Worm (Caenorhabditis elegans) whole organism, young adult: ENCODE data around the gene W08E12.6.

Experiments
- D2030.7 ChIP-seq: fragments of 200-800 bp; sonication (Bioruptor generic); IDR thresholded peaks from 2 replicates; pipeline ENCODE4 v1.3.6; 2022; ENCODE audit warnings: missing genetic modification reagents, missing genetic modification characterization, missing compliant biosample characterization
- F23B12.7 ChIP-seq: sonication (generic microtip); optimal IDR thresholded peaks from 2 replicates; lab custom pipeline; 2017; ENCODE audit warnings: missing genetic modification characterization, mild to moderate bottlenecking, missing compliant biosample characterization, antibody characterized with exemption, moderate library complexity; ENCODE audit not compliant: insufficient read depth
- F37B4.10 ChIP-seq: fragments of 200-800 bp; sonication (Bioruptor generic); IDR thresholded peaks from 2 replicates; pipeline ENCODE4 v1.3.6; 2022; ENCODE audit warnings: missing genetic modification characterization, missing compliant biosample characterization
- F52B5.7 ChIP-seq: sonication (generic microtip); optimal IDR thresholded peaks from 2 replicates; lab custom pipeline; 2016; ENCODE audit warnings: mild to moderate bottlenecking, missing genetic modification characterization, missing compliant biosample characterization
- F57C9.4 ChIP-seq: sonication (generic microtip); optimal IDR thresholded peaks from 2 replicates; lab custom pipeline; 2017; ENCODE audit warnings: mild to moderate bottlenecking, missing genetic modification characterization, missing compliant biosample characterization
- aptf-3 ChIP-seq: fragments of 200-800 bp; sonication (Bioruptor generic); IDR thresholded peaks from 2 replicates; pipeline ENCODE4 v1.3.6; 2022; ENCODE audit warnings: missing genetic modification characterization, missing compliant biosample characterization
- atf-7 ChIP-seq: sonication (generic microtip); optimal IDR thresholded peaks from 2 replicates; lab custom pipeline; 2017; ENCODE audit warnings: mild to moderate bottlenecking, missing genetic modification characterization, missing compliant biosample characterization
- cebp-1 ChIP-seq, 2 experiments: fragments of 200-800 bp in 1 of 2; sonication (Bioruptor generic) in 1 of 2; sonication (generic microtip) in 1 of 2; IDR thresholded peaks in 1 of 2; optimal IDR thresholded peaks in 1 of 2; 2 replicates each; pipeline versions ENCODE4 v1.3.6 to Lab custom; 2017 to 2022; ENCODE audit warnings: missing compliant biosample characterization in 2 of 2, missing genetic modification characterization in 2 of 2, mild to moderate bottlenecking in 1 of 2, missing genetic modification reagents in 1 of 2, moderate library complexity in 1 of 2
- cebp-2 ChIP-seq: fragments of 200-800 bp; sonication (Bioruptor generic); IDR thresholded peaks from 2 replicates; pipeline ENCODE4 v1.3.6; 2022; ENCODE audit warnings: missing genetic modification characterization, missing compliant biosample characterization
- ceh-91 ChIP-seq: fragments of 200-800 bp; sonication (Bioruptor generic); IDR thresholded peaks from 2 replicates; pipeline ENCODE4 v1.3.6; 2022; ENCODE audit warnings: missing genetic modification reagents, missing genetic modification characterization, missing compliant biosample characterization
- die-1 ChIP-seq: sonication (generic microtip); optimal IDR thresholded peaks from 2 replicates; lab custom pipeline; 2016; ENCODE audit warnings: missing genotype, mild to moderate bottlenecking, missing genetic modification characterization, missing compliant biosample characterization
- ets-4 ChIP-seq: fragments of 200-800 bp; sonication (Bioruptor generic); optimal IDR thresholded peaks from 2 replicates; lab custom pipeline; 2018; ENCODE audit warnings: mild to moderate bottlenecking, missing genetic modification characterization, missing compliant biosample characterization
- hlh-26 ChIP-seq: fragments of 200-800 bp; sonication (Bioruptor generic); conservative IDR thresholded peaks from 2 replicates; pipeline ENCODE4 v1.3.6; 2022; ENCODE audit warnings: missing genetic modification reagents, missing genetic modification characterization, missing compliant biosample characterization
- hmg-1.2 ChIP-seq: fragments of 200-800 bp; sonication (Bioruptor generic); IDR thresholded peaks from 2 replicates; pipeline ENCODE4 v1.3.6; 2022; ENCODE audit warnings: missing genetic modification reagents, missing genetic modification characterization, missing compliant biosample characterization
- hrde-1 ChIP-seq: sonication (generic microtip); optimal IDR thresholded peaks from 2 replicates; lab custom pipeline; 2016; ENCODE audit warnings: missing genetic modification characterization, mild to moderate bottlenecking, missing compliant biosample characterization, moderate library complexity, missing genotype, missing genetic modification reagents, borderline replicate concordance
- lag-1 ChIP-seq: fragments of 200-800 bp; sonication (Bioruptor generic); IDR thresholded peaks from 2 replicates; pipeline ENCODE4 v1.3.6; 2022; ENCODE audit warnings: missing genetic modification reagents, missing genetic modification characterization, missing compliant biosample characterization
- lin-35 ChIP-seq, 3 experiments: fragments of 150-350 bp in 2 of 3; sonication (generic microtip) in 1 of 3; optimal IDR thresholded peaks; 2 replicates each; lab custom pipeline; 2014 to 2018; ENCODE audit warnings: missing biosample characterization in 3 of 3, missing genetic modification characterization in 3 of 3, missing genetic modification reagents in 3 of 3
- lsl-1 ChIP-seq: fragments of 200-800 bp; sonication (Bioruptor generic); optimal IDR thresholded peaks from 2 replicates; lab custom pipeline; 2018; ENCODE audit warnings: mild to moderate bottlenecking, missing genetic modification characterization, moderate library complexity, missing compliant biosample characterization
- madf-10 ChIP-seq: sonication (generic microtip); optimal IDR thresholded peaks from 2 replicates; lab custom pipeline; 2016; ENCODE audit warnings: mild to moderate bottlenecking, missing genetic modification characterization, missing compliant biosample characterization
- madf-6 ChIP-seq: fragments of 200-800 bp; sonication (Bioruptor generic); IDR thresholded peaks from 2 replicates; pipeline ENCODE4 v1.3.6; 2022; ENCODE audit warnings: missing genetic modification reagents, missing genetic modification characterization, missing compliant biosample characterization
- mcd-1 ChIP-seq: fragments of 200-800 bp; sonication (Bioruptor generic); IDR thresholded peaks from 2 replicates; pipeline ENCODE4 v1.3.6; 2022; ENCODE audit warnings: missing genetic modification reagents, missing genetic modification characterization, missing compliant biosample characterization
- mel-28 ChIP-seq: sonication (generic microtip); optimal IDR thresholded peaks from 2 replicates; lab custom pipeline; 2016; ENCODE audit warnings: borderline replicate concordance, mild to moderate bottlenecking, missing genetic modification characterization, missing compliant biosample characterization
- nfya-2 ChIP-seq: fragments of 200-800 bp; sonication (Bioruptor generic); IDR thresholded peaks from 2 replicates; pipeline ENCODE4 v1.3.6; 2022; ENCODE audit warnings: missing genetic modification reagents, missing genetic modification characterization, missing compliant biosample characterization
- nfyb-1 ChIP-seq: fragments of 200-800 bp; sonication (Bioruptor generic); IDR thresholded peaks from 2 replicates; pipeline ENCODE4 v1.3.6; 2022; ENCODE audit warnings: missing genetic modification reagents, missing genetic modification characterization, missing compliant biosample characterization
- nhr-80 ChIP-seq: sonication (generic microtip); optimal IDR thresholded peaks from 2 replicates; lab custom pipeline; 2016; ENCODE audit warnings: missing genetic modification characterization, missing compliant biosample characterization
- rcor-1 ChIP-seq: fragments of 200-800 bp; sonication (Bioruptor generic); IDR thresholded peaks from 2 replicates; pipeline ENCODE4 v1.3.6; 2022; ENCODE audit warnings: missing genetic modification reagents, missing genetic modification characterization, missing compliant biosample characterization
- repo-1 ChIP-seq: sonication (generic microtip); optimal IDR thresholded peaks from 2 replicates; lab custom pipeline; 2017; ENCODE audit warnings: mild to moderate bottlenecking, missing genetic modification characterization, missing compliant biosample characterization
- tbx-9 ChIP-seq: sonication (generic microtip); optimal IDR thresholded peaks from 2 replicates; lab custom pipeline; 2016; ENCODE audit warnings: borderline replicate concordance, missing genetic modification characterization, inconsistent platforms, missing compliant biosample characterization
- tlf-1 ChIP-seq: fragments of 200-800 bp; sonication (Bioruptor generic); optimal IDR thresholded peaks from 2 replicates; lab custom pipeline; 2018; ENCODE audit warnings: mild to moderate bottlenecking, missing genetic modification characterization, missing compliant biosample characterization
- zim-3 ChIP-seq: sonication (generic microtip); optimal IDR thresholded peaks from 2 replicates; lab custom pipeline; 2017; ENCODE audit warnings: mild to moderate bottlenecking, missing genetic modification characterization, moderate library complexity, missing compliant biosample characterization
- ztf-26 ChIP-seq: sonication (generic microtip); optimal IDR thresholded peaks from 2 replicates; lab custom pipeline; 2017; ENCODE audit warnings: missing genetic modification characterization, missing compliant biosample characterization

Gene W08E12.6

DNA sequence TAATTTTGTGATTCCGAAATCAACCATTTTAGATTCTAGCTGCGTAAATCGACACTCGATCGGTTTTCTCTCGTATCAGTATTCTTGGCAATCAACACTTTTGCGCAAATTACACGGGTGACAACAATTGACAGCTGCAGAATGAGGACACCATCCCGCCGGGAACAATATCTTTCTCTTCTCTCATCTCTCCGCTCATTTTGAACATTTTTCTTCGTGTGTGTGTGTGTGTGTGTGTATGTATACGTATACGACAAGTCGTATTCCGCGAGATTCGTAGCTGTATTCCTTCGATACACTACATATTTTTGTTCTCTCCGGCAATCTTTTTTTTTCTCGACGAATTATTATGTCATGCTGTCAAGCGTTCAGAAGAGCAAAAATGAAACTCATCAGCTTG, 41.5 kb upstream of the W08E12.6 start:
- no peak for TF ChIP-seq lsl-1 (GFP tag; lab: Kevin White, UChicago)
- TF ChIP-seq tbx-9 = no peak
- no peak for TF ChIP-seq D2030.7
- TF ChIP-seq mel-28 = no peak
- no peak for TF ChIP-seq rcor-1
- no peak for TF ChIP-seq atf-7 (tag; lab: Kevin White, UChicago)
- no peak for TF ChIP-seq hlh-26 (GFP tag; lab: Robert Waterston, UW)
- no peak for TF ChIP-seq F23B12.7 (tag; lab: Kevin White, UChicago)
- no peak for TF ChIP-seq aptf-3
- no peak for TF ChIP-seq hmg-1.2 (GFP tag; lab: Robert Waterston, UW)
- TF ChIP-seq madf-10 (tag; lab: Kevin White, UChicago) = no peak
- TF ChIP-seq ceh-91 (GFP tag; lab: Robert Waterston, UW) = no peak
- no peak for TF ChIP-seq ets-4
- no peak for TF ChIP-seq nfya-2 (GFP tag; lab: Robert Waterston, UW)
- TF ChIP-seq cebp-2 (GFP tag; lab: Robert Waterston, UW) = no peak
- TF ChIP-seq lin-35 (GFP tag; optimal IDR thresholded peaks at IDR 0.05; lab: Kevin White, UChicago) = no peak

DNA sequence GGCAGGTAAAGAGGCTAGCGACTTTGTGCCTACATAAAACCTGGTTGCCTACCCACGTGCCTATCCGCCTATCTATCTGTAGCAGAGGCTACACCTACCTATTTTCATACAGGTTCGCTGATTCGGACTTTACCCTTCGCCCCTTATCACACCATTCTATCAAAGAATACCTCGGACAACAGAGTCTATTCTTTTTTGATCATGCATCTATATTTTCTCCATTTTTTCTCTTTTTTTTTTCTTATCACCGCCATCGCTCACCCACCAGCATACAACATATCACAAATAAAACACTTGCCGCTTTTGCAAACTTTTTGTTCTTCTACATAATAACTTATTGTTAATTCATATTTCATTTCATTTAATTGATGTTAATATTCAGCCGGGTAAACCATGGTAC, 39.9 kb upstream of the W08E12.6 start, which contains the start of gene T26C12.1:
Gene T26C12.1, plus strand, starts transcription at position 383 of the 400 bp plus-strand sequence.
- TF ChIP-seq lag-1 (GFP tag; lab: Robert Waterston, UW) (no peak), ets-4 (no peak), die-1 (tag; lab: Kevin White, UChicago) (no peak), nhr-80 (tag; lab: Kevin White, UChicago) (peak; percentile 91), madf-6 (GFP tag; lab: Robert Waterston, UW) (0 out of 2 replicates have a peak, but pooled peaks have one; percentile 8), tlf-1 (no peak), cebp-1 (GFP tag; IDR thresholded peaks at IDR 0.05; lab: Robert Waterston, UW) (no peak), cebp-1 (tag; optimal IDR thresholded peaks at IDR 0.05; lab: Kevin White, UChicago) (peak; percentile 5), aptf-3 (no peak)

DNA sequence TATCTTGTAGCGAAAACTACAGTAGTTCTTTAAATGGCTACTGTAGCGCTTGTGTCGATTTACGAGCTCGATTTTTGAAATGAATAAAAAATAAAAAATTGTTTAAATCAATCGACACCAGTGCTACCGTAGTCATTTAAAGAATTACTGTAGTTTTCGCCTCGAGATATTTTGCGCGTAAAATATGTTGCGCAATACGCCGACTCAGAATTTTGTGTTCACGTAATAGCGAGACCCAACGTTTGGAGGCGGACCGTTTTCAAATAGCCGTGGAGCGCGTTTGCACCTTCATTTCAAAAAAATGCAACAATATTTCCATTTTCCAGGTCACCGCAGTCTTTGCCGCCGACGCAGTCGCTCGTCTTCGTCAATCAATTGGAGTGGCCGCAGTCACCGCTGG, 38.2 kb upstream of the W08E12.6 start:
- TF ChIP-seq aptf-3 (no peak), F37B4.10 (GFP tag; lab: Robert Waterston, UW) (0 out of 2 replicates have a peak, but pooled peaks have one; percentile 56)

DNA sequence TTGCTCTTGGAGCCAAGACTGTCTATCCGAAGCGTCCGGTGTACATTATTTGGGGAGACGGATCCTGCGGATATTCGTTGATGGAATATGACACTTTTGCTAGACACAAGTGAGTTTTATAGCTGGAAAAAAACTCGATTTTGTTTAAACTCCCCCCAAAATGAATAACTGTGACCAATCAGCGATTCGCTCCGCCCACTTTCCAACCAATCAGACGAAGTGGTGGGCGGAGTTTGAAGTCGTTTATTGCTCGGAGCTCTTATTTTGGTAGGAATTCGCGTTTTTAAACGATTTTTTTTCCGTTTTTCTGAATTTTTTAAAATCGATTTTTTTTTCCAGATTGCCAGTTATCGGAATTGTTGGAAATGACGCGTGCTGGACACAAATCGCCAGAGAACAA, 36.6 kb upstream of the W08E12.6 start:
- TF ChIP-seq nfyb-1 (GFP tag; lab: Robert Waterston, UW) (peak; percentile 73), ets-4 (no peak), ztf-26 (tag; lab: Kevin White, UChicago) (no peak)

DNA sequence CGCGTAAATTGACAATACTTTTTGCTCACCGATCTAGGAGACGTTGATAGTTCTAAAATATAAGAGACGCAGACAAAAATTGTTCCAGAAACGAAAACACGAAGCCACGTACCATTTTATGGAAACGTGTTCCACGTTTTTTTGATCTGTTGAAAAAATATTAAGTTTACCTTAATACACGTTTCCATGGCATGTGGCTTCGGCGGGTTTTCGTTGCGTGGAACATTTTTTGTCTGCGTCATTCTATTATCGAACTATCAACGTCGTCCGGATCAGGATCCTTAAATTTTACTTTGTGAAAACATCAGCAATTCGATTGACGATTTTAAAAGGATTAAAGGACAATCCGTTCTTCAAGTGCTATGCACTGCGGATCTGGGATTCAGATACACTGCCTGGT, 32.7 kb upstream of the W08E12.6 start, which contains the start of gene T26C12.2:
Gene T26C12.2, minus strand, starts transcription at position 101 of the 400 bp plus-strand sequence.
- TF ChIP-seq ets-4 (no peak), zim-3 (tag; lab: Kevin White, UChicago) (no peak), madf-6 (GFP tag; lab: Robert Waterston, UW) (no peak), F23B12.7 (tag; lab: Kevin White, UChicago) (no peak), F57C9.4 (tag; lab: Kevin White, UChicago) (no peak), repo-1 (tag; lab: Kevin White, UChicago) (no peak), mcd-1 (GFP tag; lab: Robert Waterston, UW) (no peak), F52B5.7 (tag; lab: Kevin White, UChicago) (no peak), hrde-1 (tag; lab: Kevin White, UChicago) (no peak)
